Worm (Caenorhabditis elegans) whole organism, young adult: Measurements from ENCODE around the gene txt-9.

Experiments used
- F55B11.4 ChIP-seq: sonication (generic microtip); optimal IDR thresholded peaks from 2 replicates; lab custom pipeline; 2016; ENCODE audit warnings: missing compliant biosample characterization, missing genetic modification characterization, borderline replicate concordance; ENCODE audit not compliant: insufficient read depth
- Y53F4B.3 ChIP-seq: fragments of 200-800 bp; sonication (Bioruptor generic); IDR thresholded peaks from 2 replicates; pipeline ENCODE4 v1.3.6; 2022; ENCODE audit warnings: missing genetic modification reagents, missing genetic modification characterization, missing compliant biosample characterization
- nfyb-1 ChIP-seq: fragments of 200-800 bp; sonication (Bioruptor generic); IDR thresholded peaks from 2 replicates; pipeline ENCODE4 v1.3.6; 2022; ENCODE audit warnings: missing genetic modification reagents, missing genetic modification characterization, missing compliant biosample characterization

DNA sequence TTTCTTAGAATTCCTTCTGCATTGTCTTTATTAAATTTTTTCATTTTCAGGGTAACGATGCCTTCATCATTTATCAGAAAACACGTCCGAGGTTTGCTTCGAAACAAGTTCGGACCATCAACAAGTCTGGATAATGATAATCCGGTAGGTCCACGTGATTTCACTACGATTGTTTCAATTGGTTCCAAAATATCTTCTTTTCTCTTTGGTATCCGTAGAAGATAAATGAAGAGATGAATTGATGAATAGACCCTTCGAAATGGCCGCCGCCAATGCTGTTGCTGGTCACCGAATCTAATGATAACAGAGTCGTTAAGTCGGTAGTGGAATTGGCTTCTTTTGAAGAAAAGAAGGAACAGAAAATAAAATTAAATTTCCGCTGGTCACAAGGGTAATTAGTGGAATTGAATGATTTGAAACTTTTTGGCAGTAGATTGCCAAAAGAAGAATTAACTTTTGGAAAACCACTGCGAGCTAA is 35.7 kb upstream of the txt-9 start, which contains the start of gene F33G12.6:
- TF ChIP-seq nfyb-1 (GFP tag; lab: Robert Waterston, UW) (no peak), Y53F4B.3 (GFP tag; lab: Robert Waterston, UW) (no peak), F55B11.4 (no peak)
